Fruit fly (Drosophila melanogaster) whole organism, prepupa: ENCODE measurements around the gene fzr.

Source experiments
- Blimp-1 ChIP-seq: fragments of 200-800 bp; sonication (Bioruptor generic); optimal IDR thresholded peaks from 3 replicates; lab custom pipeline; 2017; ENCODE audit warnings: missing biosample characterization, missing genetic modification characterization, mild to moderate bottlenecking, moderate library complexity, missing genetic modification reagents
- CG10669 ChIP-seq: fragments of 200-800 bp; sonication (Bioruptor generic); optimal IDR thresholded peaks from 3 replicates; lab custom pipeline; 2018; ENCODE audit warnings: missing biosample characterization, mild to moderate bottlenecking, missing genetic modification characterization, moderate library complexity
- CG11294 ChIP-seq: fragments of 200-800 bp; sonication (Bioruptor generic); IDR thresholded peaks from 2 replicates; pipeline ENCODE4 v1.3.6; 2022; ENCODE audit warnings: missing biosample characterization, missing genetic modification characterization
- CG11762 ChIP-seq: fragments of 200-800 bp; sonication (Bioruptor generic); optimal IDR thresholded peaks from 3 replicates; lab custom pipeline; 2016; ENCODE audit warnings: missing biosample characterization, missing genetic modification characterization; ENCODE audit not compliant: insufficient read depth
- CG11902 ChIP-seq: fragments of 200-800 bp; sonication (Bioruptor generic); optimal IDR thresholded peaks from 3 replicates; lab custom pipeline; 2016; ENCODE audit warnings: missing biosample characterization, missing genetic modification characterization
- CG16779 ChIP-seq: fragments of 200-800 bp; sonication (Bioruptor generic); optimal IDR thresholded peaks from 3 replicates; lab custom pipeline; 2017; ENCODE audit warnings: missing biosample characterization, mild to moderate bottlenecking, missing genetic modification characterization
- CG31627 ChIP-seq: fragments of 200-800 bp; sonication (Bioruptor generic); optimal IDR thresholded peaks from 3 replicates; lab custom pipeline; 2016; ENCODE audit warnings: missing biosample characterization, missing genetic modification characterization
- CG32006 ChIP-seq: fragments of 200-800 bp; sonication (Bioruptor generic); optimal IDR thresholded peaks from 3 replicates; lab custom pipeline; 2017; ENCODE audit warnings: missing biosample characterization, mild to moderate bottlenecking, missing genetic modification characterization
- CG34406 ChIP-seq: fragments of 200-800 bp; sonication (Bioruptor generic); optimal IDR thresholded peaks from 3 replicates; lab custom pipeline; 2016; ENCODE audit warnings: missing biosample characterization, missing genetic modification characterization
- CG3919 ChIP-seq: fragments of 200-800 bp; sonication (Bioruptor generic); optimal IDR thresholded peaks from 3 replicates; lab custom pipeline; 2016; ENCODE audit warnings: missing biosample characterization, missing genetic modification characterization
- CG4318 ChIP-seq: fragments of 200-800 bp; sonication (Bioruptor generic); optimal IDR thresholded peaks from 3 replicates; lab custom pipeline; 2017; ENCODE audit warnings: missing biosample characterization, mild to moderate bottlenecking, missing genetic modification characterization
- CG6163 ChIP-seq: fragments of 200-800 bp; sonication (Bioruptor generic); IDR thresholded peaks from 3 replicates; pipeline ENCODE4 v1.3.6; 2022; ENCODE audit warnings: missing biosample characterization, missing genetic modification characterization
- CG6276 ChIP-seq: fragments of 200-800 bp; sonication (Bioruptor generic); optimal IDR thresholded peaks from 2 replicates; lab custom pipeline; 2017; ENCODE audit warnings: missing biosample characterization, mild to moderate bottlenecking, missing genetic modification characterization
- CG6792 ChIP-seq: fragments of 200-800 bp; sonication (Bioruptor generic); optimal IDR thresholded peaks from 3 replicates; lab custom pipeline; 2016; ENCODE audit warnings: missing biosample characterization, missing genetic modification characterization
- CG6808 ChIP-seq: fragments of 200-800 bp; sonication (Bioruptor generic); optimal IDR thresholded peaks from 3 replicates; lab custom pipeline; 2017; ENCODE audit warnings: missing biosample characterization, missing genetic modification characterization, mild to moderate bottlenecking, moderate library complexity, missing genetic modification reagents
- CG6854 ChIP-seq: fragments of 200-800 bp; sonication (Bioruptor generic); optimal IDR thresholded peaks from 2 replicates; lab custom pipeline; 2017; ENCODE audit warnings: missing biosample characterization, mild to moderate bottlenecking, missing genetic modification characterization
- CG7368 ChIP-seq: fragments of 200-800 bp; sonication (Bioruptor generic); optimal IDR thresholded peaks from 3 replicates; lab custom pipeline; 2016; ENCODE audit warnings: missing biosample characterization, missing genetic modification characterization
- CG8119 ChIP-seq: fragments of 200-800 bp; sonication (Bioruptor generic); IDR thresholded peaks from 3 replicates; pipeline ENCODE4 v1.3.6; 2022; ENCODE audit warnings: missing biosample characterization, missing genetic modification characterization
- CG8319 ChIP-seq: fragments of 200-800 bp; sonication (Bioruptor generic); optimal IDR thresholded peaks from 3 replicates; lab custom pipeline; 2016; ENCODE audit warnings: missing biosample characterization, missing genetic modification characterization
- CG8632 ChIP-seq: fragments of 200-800 bp; sonication (Bioruptor generic); optimal IDR thresholded peaks from 3 replicates; lab custom pipeline; 2016; ENCODE audit warnings: missing biosample characterization, missing genetic modification characterization
- CG9139 ChIP-seq: fragments of 200-800 bp; sonication (Bioruptor generic); optimal IDR thresholded peaks from 3 replicates; lab custom pipeline; 2017; ENCODE audit warnings: missing biosample characterization, mild to moderate bottlenecking, missing genetic modification characterization
- Eip75B ChIP-seq: fragments of 200-800 bp; sonication (Bioruptor generic); optimal IDR thresholded peaks from 3 replicates; lab custom pipeline; 2016; ENCODE audit warnings: missing biosample characterization, missing genetic modification characterization
- Eip78C ChIP-seq: fragments of 200-800 bp; sonication (Bioruptor generic); peaks from one replicate; lab custom pipeline; 2016; ENCODE audit warnings: missing biosample characterization, missing genetic modification characterization
- Eip93F ChIP-seq: fragments of 200-800 bp; sonication (Bioruptor generic); optimal IDR thresholded peaks from 2 replicates; lab custom pipeline; 2016; ENCODE audit warnings: missing biosample characterization, mild to moderate bottlenecking, missing genetic modification characterization
- Ets21C ChIP-seq: fragments of 200-800 bp; sonication (Bioruptor generic); optimal IDR thresholded peaks from 3 replicates; lab custom pipeline; 2016; ENCODE audit warnings: missing biosample characterization, missing genetic modification characterization
- Ets96B ChIP-seq: fragments of 200-800 bp; optimal IDR thresholded peaks from 2 replicates; lab custom pipeline; 2019; ENCODE audit warnings: missing biosample characterization, mild to moderate bottlenecking, missing genetic modification characterization, moderate library complexity
- Gug ChIP-seq: fragments of 200-800 bp; sonication (Bioruptor generic); IDR thresholded peaks from 2 replicates; pipeline ENCODE4 v1.3.6; 2022; ENCODE audit warnings: missing biosample characterization, missing genetic modification characterization
- Hr39 ChIP-seq: fragments of 200-800 bp; sonication (Bioruptor generic); optimal IDR thresholded peaks from 2 replicates; lab custom pipeline; 2016; ENCODE audit warnings: missing biosample characterization, missing genetic modification characterization
- Hr4 ChIP-seq: fragments of 200-800 bp; sonication (Bioruptor generic); optimal IDR thresholded peaks from 3 replicates; lab custom pipeline; 2016; ENCODE audit warnings: missing biosample characterization, missing genetic modification characterization
- Lpt ChIP-seq: fragments of 200-800 bp; sonication (Bioruptor generic); optimal IDR thresholded peaks from 3 replicates; lab custom pipeline; 2016; ENCODE audit warnings: missing biosample characterization, missing genetic modification characterization
- Met ChIP-seq: fragments of 200-800 bp; sonication (Bioruptor generic); optimal IDR thresholded peaks from 3 replicates; lab custom pipeline; 2016; ENCODE audit warnings: missing biosample characterization, missing genetic modification characterization
- OdsH ChIP-seq: fragments of 200-800 bp; sonication (Bioruptor generic); optimal IDR thresholded peaks from 3 replicates; lab custom pipeline; 2016; ENCODE audit warnings: missing biosample characterization, missing genetic modification characterization
- Smox ChIP-seq: fragments of 200-800 bp; sonication (Bioruptor generic); optimal IDR thresholded peaks from 3 replicates; lab custom pipeline; 2016; ENCODE audit warnings: missing biosample characterization, missing genetic modification characterization
- Sox102F ChIP-seq: fragments of 200-800 bp; sonication (Bioruptor generic); optimal IDR thresholded peaks from 2 replicates; lab custom pipeline; 2016; ENCODE audit warnings: missing biosample characterization, mild to moderate bottlenecking, missing genetic modification characterization
- Sox14 ChIP-seq: fragments of 200-800 bp; sonication (Bioruptor generic); optimal IDR thresholded peaks from 3 replicates; lab custom pipeline; 2016; ENCODE audit warnings: missing biosample characterization, missing genetic modification characterization
- achi ChIP-seq: fragments of 200-800 bp; sonication (Bioruptor generic); optimal IDR thresholded peaks from 3 replicates; lab custom pipeline; 2016; ENCODE audit warnings: missing biosample characterization, missing genetic modification characterization
- acj6 ChIP-seq: fragments of 200-800 bp; sonication (Bioruptor generic); optimal IDR thresholded peaks from 3 replicates; lab custom pipeline; 2016; ENCODE audit warnings: missing biosample characterization, missing genetic modification characterization
- cyc ChIP-seq: fragments of 200-800 bp; sonication (Bioruptor generic); optimal IDR thresholded peaks from 3 replicates; lab custom pipeline; 2016; ENCODE audit warnings: missing biosample characterization, missing genetic modification characterization
- dac ChIP-seq: fragments of 200-800 bp; sonication (Bioruptor generic); optimal IDR thresholded peaks from 2 replicates; lab custom pipeline; 2017; ENCODE audit warnings: missing biosample characterization, mild to moderate bottlenecking, missing genetic modification characterization
- dsx ChIP-seq: fragments of 200-800 bp; optimal IDR thresholded peaks from 3 replicates; lab custom pipeline; 2019; ENCODE audit warnings: missing biosample characterization, mild to moderate bottlenecking, missing genetic modification characterization, moderate library complexity; ENCODE audit not compliant: poor library complexity, severe bottlenecking
- eg ChIP-seq: fragments of 200-800 bp; sonication (Bioruptor generic); IDR thresholded peaks from 3 replicates; pipeline ENCODE4 v1.3.6; 2022; ENCODE audit warnings: missing biosample characterization, missing genetic modification characterization
- esn ChIP-seq: fragments of 200-800 bp; sonication (Bioruptor generic); optimal IDR thresholded peaks from 2 replicates; lab custom pipeline; 2016; ENCODE audit warnings: missing biosample characterization, mild to moderate bottlenecking, missing genetic modification characterization, moderate library complexity
- fd59A ChIP-seq: fragments of 200-800 bp; sonication (Bioruptor generic); optimal IDR thresholded peaks from 2 replicates; lab custom pipeline; 2017; ENCODE audit warnings: missing biosample characterization, mild to moderate bottlenecking, missing genetic modification characterization, missing genetic modification reagents
- fkh ChIP-seq: fragments of 200-800 bp; sonication (Bioruptor generic); optimal IDR thresholded peaks from 3 replicates; lab custom pipeline; 2017; ENCODE audit warnings: missing biosample characterization, mild to moderate bottlenecking, missing genetic modification characterization, moderate library complexity
- lz ChIP-seq: fragments of 200-800 bp; sonication (Bioruptor generic); optimal IDR thresholded peaks from 3 replicates; lab custom pipeline; 2016; ENCODE audit warnings: missing biosample characterization, missing genetic modification characterization
- net ChIP-seq: fragments of 200-800 bp; sonication (Bioruptor generic); optimal IDR thresholded peaks from 3 replicates; lab custom pipeline; 2016; ENCODE audit warnings: missing biosample characterization, missing genetic modification characterization
- pdm3 ChIP-seq: fragments of 200-800 bp; sonication (Bioruptor generic); optimal IDR thresholded peaks from 3 replicates; lab custom pipeline; 2016; ENCODE audit warnings: missing biosample characterization, missing genetic modification characterization
- salr ChIP-seq, 2 experiments: fragments of 200-800 bp; sonication (Bioruptor generic); optimal IDR thresholded peaks; 3 replicates each; lab custom pipeline; 2016 to 2018; ENCODE audit warnings: missing biosample characterization in 2 of 2, missing genetic modification characterization in 2 of 2, mild to moderate bottlenecking in 1 of 2
- spab ChIP-seq: fragments of 200-800 bp; sonication (Bioruptor generic); optimal IDR thresholded peaks from 2 replicates; lab custom pipeline; 2017; ENCODE audit warnings: missing biosample characterization, mild to moderate bottlenecking, missing genetic modification characterization, missing genetic modification reagents
- svp ChIP-seq: fragments of 200-800 bp; sonication (Bioruptor generic); peaks from one replicate; lab custom pipeline; 2016; ENCODE audit warnings: missing biosample characterization, missing genetic modification characterization
- topi ChIP-seq: fragments of 200-800 bp; sonication (Bioruptor generic); optimal IDR thresholded peaks from 3 replicates; lab custom pipeline; 2016; ENCODE audit warnings: missing biosample characterization, missing genetic modification characterization
- vri ChIP-seq: fragments of 200-800 bp; sonication (Bioruptor generic); optimal IDR thresholded peaks from 3 replicates; lab custom pipeline; 2016; ENCODE audit warnings: missing biosample characterization, mild to moderate bottlenecking, missing genetic modification characterization

fzr gene

DNA sequence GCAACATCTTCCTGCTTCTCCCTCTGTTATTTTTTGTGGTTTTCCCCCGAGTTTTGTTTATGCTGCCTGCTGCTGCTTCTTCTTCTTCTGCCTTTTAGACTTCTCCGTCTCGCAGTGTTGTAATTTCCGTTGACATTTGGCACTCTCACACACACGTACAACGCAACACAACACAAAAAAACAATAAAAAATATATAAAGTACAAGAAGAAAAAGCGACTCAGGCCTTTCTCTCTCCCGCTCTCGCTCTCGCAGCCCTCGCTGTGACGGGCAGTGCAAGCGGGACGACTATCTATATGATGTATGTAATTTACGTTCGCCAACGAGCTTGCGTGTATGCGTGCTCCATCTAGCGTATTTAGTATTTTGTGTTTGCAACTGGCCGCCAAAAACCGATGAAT lies 6.8 kb upstream of the fzr start:
- TF ChIP-seq OdsH (peak; percentile 40), Met (peak; percentile 50), CG6792 (no peak), CG34406 (peak; percentile 42), CG11294 (GFP tag; lab: Robert Waterston, UW) (0 out of 2 replicates have a peak, but pooled peaks have one; percentile 13), CG8119 (peak; percentile 69), svp (GFP tag; lab: Kevin White, UChicago) (peak; percentile 93), spab (GFP tag; lab: Kevin White, UChicago) (peak; percentile 71), Hr4 (peak; percentile 36), CG11902 (GFP tag; lab: Kevin White, UChicago) (no peak), CG11762 (no peak), salr (GFP tag; optimal IDR thresholded peaks at IDR 0.05; lab: Kevin White, UChicago) (peak; percentile 48 to 69), Ets21C (no peak), Hr39 (GFP tag; lab: Kevin White, UChicago) (no peak), net (GFP tag; lab: Kevin White, UChicago) (peak; percentile 75), CG6163 (peak; percentile 90), CG31627 (no peak), CG9139 (GFP tag; lab: Kevin White, UChicago) (peak; percentile 82), Eip75B (GFP tag; lab: Kevin White, UChicago) (peak; percentile 39), eg (peak; percentile 88), Lpt (GFP tag; lab: Kevin White, UChicago) (peak; percentile 81), CG3919 (GFP tag; lab: Kevin White, UChicago) (no peak), fkh (peak; percentile 62), Eip93F (GFP tag; lab: Kevin White, UChicago) (peak; percentile 2), CG6808 (peak; percentile 81), Ets96B (tag; lab: Kevin White, UChicago) (peak; percentile 77), pdm3 (GFP tag; lab: Kevin White, UChicago) (peak; percentile 60), CG7368 (GFP tag; lab: Kevin White, UChicago) (no peak), lz (GFP tag; lab: Kevin White, UChicago) (peak; percentile 14), Eip78C (GFP tag; lab: Kevin White, UChicago) (peak; percentile 50), CG8632 (GFP tag; lab: Kevin White, UChicago) (peak; percentile 37), esn (peak; percentile 11), vri (GFP tag; lab: Kevin White, UChicago) (peak; percentile 87), CG6854 (GFP tag; lab: Kevin White, UChicago) (peak; percentile 40), dac (peak; percentile 75), acj6 (peak; percentile 8), CG16779 (tag; lab: Kevin White, UChicago) (peak; percentile 83), CG10669 (peak; percentile 56), fd59A (GFP tag; lab: Kevin White, UChicago) (peak; percentile 52), achi (GFP tag; lab: Kevin White, UChicago) (peak; percentile 60), Gug (GFP tag; lab: Robert Waterston, UW) (peak; percentile 67), CG4318 (GFP tag; lab: Kevin White, UChicago) (peak; percentile 25), Sox102F (GFP tag; lab: Kevin White, UChicago) (peak; percentile 53), dsx (GFP tag; lab: Kevin White, UChicago) (peak; percentile 65), Blimp-1 (GFP tag; lab: Kevin White, UChicago) (peak; percentile 5), CG6276 (GFP tag; lab: Kevin White, UChicago) (peak; percentile 91), Sox14 (GFP tag; lab: Kevin White, UChicago) (peak; percentile 61), CG32006 (GFP tag; lab: Kevin White, UChicago) (peak; percentile 81), cyc (GFP tag; lab: Kevin White, UChicago) (no peak), CG8319 (GFP tag; lab: Kevin White, UChicago) (no peak), Smox (GFP tag; lab: Kevin White, UChicago) (peak; percentile 13), topi (GFP tag; lab: Kevin White, UChicago) (peak; percentile 43)
